Worm (Caenorhabditis elegans): ENCODE results near the gene mtm-3.
A peak's percentile ranks its signal among the peaks of the same experiment; 100 is the strongest.

Gene mtm-3

ce11 chrIII:3831798-3832197, 31.5 kb upstream of the mtm-3 start:
- no peak for TF ChIP-seq dmd-4 (tag; optimal IDR thresholded peaks at IDR 0.05)
- TF ChIP-seq nhr-21 (tag; optimal IDR thresholded peaks at IDR 0.05): no peak
- TF ChIP-seq fos-1 (tag; optimal IDR thresholded peaks at IDR 0.05): no peak
- TF ChIP-seq lin-11 (tag; optimal IDR thresholded peaks at IDR 0.05): no peak
- TF ChIP-seq ceh-16 (tag; optimal IDR thresholded peaks at IDR 0.05): no peak
- TF ChIP-seq alr-1 (tag; optimal IDR thresholded peaks at IDR 0.05): no peak
- no peak for TF ChIP-seq sem-4 (tag; optimal IDR thresholded peaks at IDR 0.05)
- no peak for TF ChIP-seq Y55F3AM.14 (GFP tag; optimal IDR thresholded peaks at IDR 0.05)
- no peak for TF ChIP-seq lin-13 (GFP tag; optimal IDR thresholded peaks at IDR 0.05)

ce11 chrIII:3831381-3831780, 31.1 kb upstream of the mtm-3 start, which contains the start of gene C36A4.10:
TSS of gene C36A4.10 (minus strand) at chrIII:3831481.
- TF ChIP-seq fos-1 (tag; optimal IDR thresholded peaks at IDR 0.05) (peak; percentile 1), nhr-23 (tag; optimal IDR thresholded peaks at IDR 0.05) (no peak), mbf-1 (tag; optimal IDR thresholded peaks at IDR 0.05) (no peak), unc-55 (GFP tag; optimal IDR thresholded peaks at IDR 0.05) (peak; percentile 6), nhr-77 (tag; optimal IDR thresholded peaks at IDR 0.05) (no peak), gmeb-1 (tag; optimal IDR thresholded peaks at IDR 0.05) (no peak), peb-1 (tag; optimal IDR thresholded peaks at IDR 0.05) (no peak), ztf-11 (tag; optimal IDR thresholded peaks at IDR 0.05) (no peak), sma-9 (GFP tag; optimal IDR thresholded peaks at IDR 0.05) (no peak), sma-9 (tag; optimal IDR thresholded peaks at IDR 0.05) (no peak), dmd-4 (tag; optimal IDR thresholded peaks at IDR 0.05) (no peak), ama-1 (optimal IDR thresholded peaks at IDR 0.05) (no peak), mdl-1 (tag; optimal IDR thresholded peaks at IDR 0.05) (no peak), ztf-1 (GFP tag; conservative IDR thresholded peaks at IDR 0.05) (no peak)

- TF ChIP-seq Y55F3AM.14 (GFP tag; optimal IDR thresholded peaks at IDR 0.05) (no peak), lin-39 (tag; optimal IDR thresholded peaks at IDR 0.05) (no peak), fos-1 (tag; optimal IDR thresholded peaks at IDR 0.05) (no peak), nhr-21 (tag; optimal IDR thresholded peaks at IDR 0.05) (no peak), crh-2 (tag; optimal IDR thresholded peaks at IDR 0.05) (no peak), sem-4 (tag; optimal IDR thresholded peaks at IDR 0.05) (no peak), ztf-1 (GFP tag; conservative IDR thresholded peaks at IDR 0.05) (no peak), ztf-11 (tag; optimal IDR thresholded peaks at IDR 0.05) (no peak), ama-1 (optimal IDR thresholded peaks at IDR 0.05) (no peak), peb-1 (tag; optimal IDR thresholded peaks at IDR 0.05) (no peak), ceh-82 (tag; optimal IDR thresholded peaks at IDR 0.05) (no peak), mdl-1 (tag; optimal IDR thresholded peaks at IDR 0.05) (no peak)
These were observed 28.8 kb upstream of the mtm-3 start, which contains the start of gene cnnm-5 for ce11 chrIII:3829105-3829504. TSS of gene cnnm-5 (minus strand) at chrIII:3829205.

ce11 chrIII:3821969-3822453, 21.7 kb upstream of the mtm-3 start, which contains the start of gene amx-1:
TSS of gene amx-1 (plus strand) at chrIII:3822403.
- no peak for TF ChIP-seq ZK546.5 (tag; optimal IDR thresholded peaks at IDR 0.05)
- TF ChIP-seq lsy-2 (tag; optimal IDR thresholded peaks at IDR 0.05): peak in 1 of 2 experiments; percentile 15

ce11 chrIII:3820134-3820533, 19.9 kb upstream of the mtm-3 start:
- peak; percentile 83 for TF ChIP-seq C34F6.9 (tag; optimal IDR thresholded peaks at IDR 0.05)
- TF ChIP-seq nhr-25 (tag; optimal IDR thresholded peaks at IDR 0.05): peak; percentile 63
- TF ChIP-seq fos-1 (tag; optimal IDR thresholded peaks at IDR 0.05): peak; percentile 81
- peak; percentile 63 for TF ChIP-seq sma-3 (GFP tag; optimal IDR thresholded peaks at IDR 0.05)
- TF ChIP-seq crh-2 (tag; optimal IDR thresholded peaks at IDR 0.05): peak; percentile 64
- TF ChIP-seq blmp-1 (tag; optimal IDR thresholded peaks at IDR 0.05; ENCODE audit: insufficient read depth): peak; percentile 97
- no peak for TF ChIP-seq mab-5 (tag; optimal IDR thresholded peaks at IDR 0.05)
- TF ChIP-seq ceh-16 (tag; optimal IDR thresholded peaks at IDR 0.05): peak; percentile 56
- TF ChIP-seq zag-1 (tag; optimal IDR thresholded peaks at IDR 0.05): peak; percentile 0
- no peak for TF ChIP-seq ama-1 (optimal IDR thresholded peaks at IDR 0.05)
- peak; percentile 8 for TF ChIP-seq gmeb-1 (tag; optimal IDR thresholded peaks at IDR 0.05)
- no peak for TF ChIP-seq elt-3 (tag; optimal IDR thresholded peaks at IDR 0.05)
- peak; percentile 54 for TF ChIP-seq sem-4 (tag; optimal IDR thresholded peaks at IDR 0.05)
- TF ChIP-seq unc-55 (GFP tag; optimal IDR thresholded peaks at IDR 0.05): peak; percentile 63
- peak; percentile 89 for TF ChIP-seq nhr-129 (tag; optimal IDR thresholded peaks at IDR 0.05)
- TF ChIP-seq ztf-4 (tag; optimal IDR thresholded peaks at IDR 0.05): no peak
- TF ChIP-seq egl-27 (tag; optimal IDR thresholded peaks at IDR 0.05): peak; percentile 21
- peak; percentile 1 to 73 for TF ChIP-seq lsy-2 (tag; optimal IDR thresholded peaks at IDR 0.05)
- no peak for TF ChIP-seq nhr-77 (tag; optimal IDR thresholded peaks at IDR 0.05)
- TF ChIP-seq F13H6.1 (tag; optimal IDR thresholded peaks at IDR 0.05): peak; percentile 82
- TF ChIP-seq mdl-1 (tag; optimal IDR thresholded peaks at IDR 0.05): peak; percentile 30 to 76

Data from whole organism, L2 larva.